Fruit fly (Drosophila melanogaster): ENCODE measurements around the gene CG9044.

DNA sequence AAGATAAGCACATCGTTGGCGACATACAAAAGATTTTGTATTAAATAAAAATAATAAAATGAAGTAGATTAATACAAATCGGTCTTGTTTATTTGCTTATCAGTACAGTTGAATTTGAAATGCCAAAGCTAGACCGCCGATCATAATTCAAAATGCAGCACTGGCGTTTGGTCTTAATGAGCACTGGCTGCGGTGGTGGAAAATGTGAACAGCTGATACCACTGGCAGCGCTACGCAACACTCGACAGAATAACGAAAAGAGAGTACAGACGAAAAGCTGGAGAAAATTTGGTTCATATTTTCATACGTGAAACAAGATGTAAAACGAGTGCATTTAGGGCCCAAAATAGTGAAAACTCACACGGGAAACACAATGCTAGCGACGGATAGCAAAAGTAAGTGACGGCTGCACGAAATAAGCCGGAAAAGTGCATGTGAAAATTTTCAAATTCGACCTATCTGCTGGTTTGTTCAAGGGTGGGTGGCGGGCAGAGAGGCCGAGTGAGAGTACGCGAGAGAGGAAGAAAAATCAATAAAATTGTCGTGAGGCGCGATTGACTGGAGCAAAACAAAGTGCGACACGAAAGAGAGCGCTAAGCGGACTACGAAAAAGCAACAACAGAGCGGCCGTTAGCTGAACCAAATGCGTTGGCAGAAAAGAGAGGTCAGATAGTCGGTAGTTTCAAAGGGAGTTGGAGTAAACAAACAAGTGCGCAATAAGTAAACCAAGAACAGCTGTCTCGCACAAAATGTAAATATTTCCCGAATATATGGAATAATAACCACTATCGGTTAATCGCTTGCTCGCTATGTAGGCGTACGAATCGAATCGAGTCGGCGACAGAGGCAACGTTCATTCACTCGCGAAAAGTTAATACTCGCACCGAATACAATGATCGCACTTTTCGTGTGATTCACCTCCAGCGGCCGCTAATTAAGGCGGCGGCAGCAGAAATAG is 42.1 kb upstream of the CG9044 start, which contains the start of gene bchs:
- TF ChIP-seq psq (optimal IDR thresholded peaks at IDR 0.05) (peak; percentile 42), usp (GFP tag; optimal IDR thresholded peaks at IDR 0.05) (no peak)
